Fruit fly (Drosophila melanogaster) Kc167 (cell line): ENCODE measurements around the gene AdamTS-A.

Experiments
- Myc ChIP-seq: fragments of >200 bp; optimal IDR thresholded peaks from 2 replicates; lab custom pipeline; 2017; ENCODE audit warnings: missing external identifiers
- Sin3A ChIP-seq: fragments of >200 bp; optimal IDR thresholded peaks from 2 replicates; lab custom pipeline; 2018; ENCODE audit warnings: missing external identifiers
- h ChIP-seq: fragments of >200 bp; optimal IDR thresholded peaks from 3 replicates; lab custom pipeline; 2018; ENCODE audit warnings: missing external identifiers
- insv ChIP-seq: fragments of >200 bp; optimal IDR thresholded peaks from 3 replicates; lab custom pipeline; 2018; ENCODE audit warnings: missing external identifiers
- psq ChIP-seq: fragments of >200 bp; optimal IDR thresholded peaks from 2 replicates; lab custom pipeline; 2017; ENCODE audit warnings: missing external identifiers
- ttk ChIP-seq: sonication (Bioruptor generic); optimal IDR thresholded peaks from 2 replicates; lab custom pipeline; 2017; ENCODE audit warnings: missing external identifiers

- TF ChIP-seq psq (lab: Kevin White, UChicago) = no peak
- no peak for TF ChIP-seq Sin3A (lab: Kevin White, UChicago)
- no peak for TF ChIP-seq h (lab: Kevin White, UChicago)
- TF ChIP-seq Myc = no peak
- no peak for TF ChIP-seq insv (lab: Kevin White, UChicago)
- no peak for TF ChIP-seq ttk (lab: Kevin White, UChicago)
These were observed 9.9 kb upstream of the AdamTS-A start, which contains the start of gene obe for dm6 chr3R:15485866-15486265.
